Worm (Caenorhabditis elegans) whole organism, L3 larva: ENCODE results near the gene F11C7.6.
A peak's percentile ranks its signal among the peaks of the same experiment; 100 is the strongest.

ENCODE experiments used
- R02D3.7 ChIP-seq: fragments of 150-350 bp; optimal IDR thresholded peaks from 2 replicates; lab custom pipeline; 2014; ENCODE audit warnings: missing biosample characterization, missing genetic modification characterization
- ZK546.5 ChIP-seq: sonication (generic microtip); optimal IDR thresholded peaks from 2 replicates; lab custom pipeline; 2017; ENCODE audit warnings: missing biosample characterization, missing genetic modification characterization
- aly-2 ChIP-seq: fragments of 150-350 bp; optimal IDR thresholded peaks from 2 replicates; lab custom pipeline; 2014; ENCODE audit warnings: missing biosample characterization, missing genetic modification characterization
- ama-1 ChIP-seq: fragments of 150-350 bp; optimal IDR thresholded peaks from 2 replicates; lab custom pipeline; 2018
- ceh-16 ChIP-seq: sonication (generic microtip); optimal IDR thresholded peaks from 2 replicates; lab custom pipeline; 2017; ENCODE audit warnings: missing biosample characterization, missing genetic modification characterization
- ceh-82 ChIP-seq: fragments of 150-350 bp; optimal IDR thresholded peaks from 2 replicates; lab custom pipeline; 2014; ENCODE audit warnings: missing biosample characterization, missing genetic modification characterization
- ceh-9 ChIP-seq: sonication (generic microtip); optimal IDR thresholded peaks from 2 replicates; lab custom pipeline; 2018; ENCODE audit warnings: missing biosample characterization, missing genetic modification characterization
- daf-12 ChIP-seq: fragments of 150-350 bp; optimal IDR thresholded peaks from 2 replicates; lab custom pipeline; 2014; ENCODE audit warnings: missing biosample characterization, missing genetic modification reagents, missing genetic modification characterization
- egl-27 ChIP-seq: sonication (generic microtip); optimal IDR thresholded peaks from 4 replicates; lab custom pipeline; 2017; ENCODE audit warnings: missing biosample characterization, missing genetic modification reagents, missing genetic modification characterization
- egl-5 ChIP-seq: fragments of 150-350 bp; optimal IDR thresholded peaks from 2 replicates; lab custom pipeline; 2017; ENCODE audit warnings: missing biosample characterization, missing genetic modification reagents, missing genetic modification characterization, inconsistent platforms
- elt-1 ChIP-seq: fragments of 150-350 bp; optimal IDR thresholded peaks from 2 replicates; lab custom pipeline; 2014; ENCODE audit warnings: missing biosample characterization, missing genetic modification characterization
- elt-2 ChIP-seq: sonication (generic microtip); optimal IDR thresholded peaks from 2 replicates; lab custom pipeline; 2016; ENCODE audit warnings: missing genetic modification reagents, mild to moderate bottlenecking, missing genetic modification characterization, missing compliant biosample characterization
- elt-3 ChIP-seq, 3 experiments: fragments of 150-350 bp in 1 of 3; sonication (generic microtip) in 2 of 3; optimal IDR thresholded peaks; 2 replicates in 2 of 3; 4 replicates in 1 of 3; lab custom pipeline; 2014 to 2017; ENCODE audit warnings: missing biosample characterization in 3 of 3, missing genetic modification characterization in 3 of 3
- fkh-10 ChIP-seq: sonication (generic microtip); optimal IDR thresholded peaks from 2 replicates; lab custom pipeline; 2017; ENCODE audit warnings: missing biosample characterization, missing genetic modification reagents, missing genetic modification characterization
- fos-1 ChIP-seq: fragments of 150-350 bp; optimal IDR thresholded peaks from 2 replicates; lab custom pipeline; 2014; ENCODE audit warnings: missing biosample characterization, missing genetic modification characterization
- jun-1 ChIP-seq: fragments of 150-350 bp; optimal IDR thresholded peaks from 2 replicates; lab custom pipeline; 2014; ENCODE audit warnings: missing biosample characterization, missing genetic modification reagents, missing genetic modification characterization
- lin-15B ChIP-seq: fragments of 150-350 bp; optimal IDR thresholded peaks from 2 replicates; lab custom pipeline; 2014; ENCODE audit warnings: missing biosample characterization, missing genetic modification characterization
- lin-39 ChIP-seq: fragments of 150-350 bp; optimal IDR thresholded peaks from 2 replicates; lab custom pipeline; 2018; ENCODE audit warnings: missing biosample characterization, missing genetic modification reagents, missing genetic modification characterization
- lsy-12 ChIP-seq: sonication (generic microtip); optimal IDR thresholded peaks from 2 replicates; lab custom pipeline; 2016; ENCODE audit warnings: mild to moderate bottlenecking, missing genetic modification characterization, missing compliant biosample characterization
- mml-1 ChIP-seq: fragments of 150-350 bp; sonication (generic microtip); optimal IDR thresholded peaks from 3 replicates; lab custom pipeline; 2014; ENCODE audit warnings: missing biosample characterization, missing genetic modification characterization
- nfya-1 ChIP-seq: sonication (generic microtip); optimal IDR thresholded peaks from 2 replicates; lab custom pipeline; 2017; ENCODE audit warnings: missing genetic modification characterization, mild to moderate bottlenecking, missing compliant biosample characterization, antibody characterized with exemption, moderate library complexity; ENCODE audit not compliant: insufficient read depth
- nhr-12 ChIP-seq: fragments of 150-350 bp; optimal IDR thresholded peaks from 2 replicates; lab custom pipeline; 2014; ENCODE audit warnings: missing biosample characterization, missing genetic modification characterization
- nhr-23 ChIP-seq: fragments of 150-350 bp; optimal IDR thresholded peaks from 2 replicates; lab custom pipeline; 2014; ENCODE audit warnings: missing biosample characterization, missing genetic modification reagents, missing genetic modification characterization
- nhr-237 ChIP-seq: fragments of 150-350 bp; optimal IDR thresholded peaks from 2 replicates; lab custom pipeline; 2014; ENCODE audit warnings: missing biosample characterization, missing genetic modification characterization
- nhr-25 ChIP-seq: sonication (generic microtip); optimal IDR thresholded peaks from 2 replicates; lab custom pipeline; 2017; ENCODE audit warnings: missing biosample characterization, missing genetic modification characterization
- nhr-43 ChIP-seq: sonication (generic microtip); optimal IDR thresholded peaks from 2 replicates; lab custom pipeline; 2016; ENCODE audit warnings: mild to moderate bottlenecking, missing genetic modification characterization, missing compliant biosample characterization; ENCODE audit not compliant: poor library complexity, severe bottlenecking
- nhr-67 ChIP-seq: fragments of 150-350 bp; optimal IDR thresholded peaks from 2 replicates; lab custom pipeline; 2014; ENCODE audit warnings: missing biosample characterization, missing genetic modification characterization
- nhr-77 ChIP-seq: fragments of 150-350 bp; optimal IDR thresholded peaks from 2 replicates; lab custom pipeline; 2014; ENCODE audit warnings: missing biosample characterization, missing genetic modification characterization
- pha-4 ChIP-seq: fragments of 150-350 bp; optimal IDR thresholded peaks from 2 replicates; lab custom pipeline; 2014; ENCODE audit warnings: missing biosample characterization, missing genetic modification reagents, missing genetic modification characterization
- pqm-1 ChIP-seq: fragments of 150-350 bp; optimal IDR thresholded peaks from 2 replicates; lab custom pipeline; 2017; ENCODE audit warnings: missing biosample characterization, missing genetic modification characterization, inconsistent platforms
- sea-2 ChIP-seq: fragments of 150-350 bp; sonication (generic microtip); optimal IDR thresholded peaks from 4 replicates; lab custom pipeline; 2014; ENCODE audit warnings: missing biosample characterization, missing genetic modification reagents, missing genetic modification characterization
- skn-1 ChIP-seq: fragments of 150-350 bp; optimal IDR thresholded peaks from 2 replicates; lab custom pipeline; 2014; ENCODE audit warnings: missing biosample characterization, missing genetic modification characterization
- snpc-4 ChIP-seq: fragments of 150-350 bp; optimal IDR thresholded peaks from 2 replicates; lab custom pipeline; 2014; ENCODE audit warnings: missing biosample characterization, missing genetic modification characterization
- tbx-2 ChIP-seq: sonication (generic microtip); optimal IDR thresholded peaks from 2 replicates; lab custom pipeline; 2016; ENCODE audit warnings: mild to moderate bottlenecking, missing genetic modification characterization, missing compliant biosample characterization
- unc-39 ChIP-seq: sonication (generic microtip); optimal IDR thresholded peaks from 4 replicates; lab custom pipeline; 2017; ENCODE audit warnings: missing biosample characterization, missing genetic modification characterization
- unc-62 ChIP-seq: fragments of 150-350 bp; sonication (generic microtip); optimal IDR thresholded peaks from 4 replicates; lab custom pipeline; 2014; ENCODE audit warnings: missing biosample characterization, missing genetic modification reagents, missing genetic modification characterization
- ztf-11 ChIP-seq: fragments of 150-350 bp; optimal IDR thresholded peaks from 2 replicates; lab custom pipeline; 2014; ENCODE audit warnings: missing biosample characterization, missing genetic modification characterization
- ztf-4 ChIP-seq: fragments of 150-350 bp; optimal IDR thresholded peaks from 2 replicates; lab custom pipeline; 2014; ENCODE audit warnings: missing biosample characterization, missing genetic modification characterization

The F11C7.6 gene

DNA sequence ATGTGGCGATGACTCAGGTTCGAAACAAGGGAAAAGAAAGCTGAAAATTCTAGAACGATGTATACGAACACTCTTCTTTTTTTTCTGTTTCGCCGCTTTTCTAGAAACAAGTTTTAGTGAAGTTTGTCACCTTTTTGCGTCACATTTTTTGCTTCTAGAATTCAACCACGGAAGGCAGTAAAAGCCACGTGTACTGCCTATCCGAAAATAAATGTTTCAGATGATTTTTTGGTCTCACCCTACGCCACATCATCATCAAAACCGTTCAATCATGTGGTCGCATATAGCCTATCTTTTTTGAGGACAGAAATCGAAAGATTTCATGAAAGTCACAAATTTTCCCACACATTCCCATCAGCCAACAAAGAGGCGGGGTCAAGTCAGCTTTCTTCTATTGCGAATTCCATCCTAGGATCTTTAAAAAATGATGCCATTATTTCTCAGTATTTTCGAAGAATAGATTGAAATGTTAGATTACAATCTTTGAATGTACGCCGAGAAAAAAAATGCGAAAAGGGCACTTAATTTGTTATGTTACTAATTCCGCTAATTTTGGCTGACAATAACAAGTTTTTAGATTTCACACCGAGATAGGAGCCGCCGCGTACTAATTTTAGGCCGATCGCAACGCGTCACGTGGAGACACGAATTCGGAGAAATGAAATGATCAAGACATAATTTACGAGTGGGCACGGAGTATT lies 22.7 kb downstream of the F11C7.6 start:
- TF ChIP-seq daf-12 (tag; lab: Kevin White, UChicago) (no peak), nhr-67 (tag; lab: Kevin White, UChicago) (no peak), ceh-82 (tag; lab: Kevin White, UChicago) (no peak), elt-1 (tag; lab: Kevin White, UChicago) (peak; percentile 82), nfya-1 (peak; percentile 15), lsy-12 (no peak), nhr-43 (tag; lab: Kevin White, UChicago) (peak; percentile 37), egl-5 (tag; lab: Kevin White, UChicago) (no peak), unc-62 (GFP tag; lab: Kevin White, UChicago) (no peak), sea-2 (GFP tag; lab: Kevin White, UChicago) (no peak), pha-4 (tag; lab: Kevin White, UChicago) (no peak), egl-27 (tag; lab: Kevin White, UChicago) (no peak), tbx-2 (tag; lab: Kevin White, UChicago) (no peak), ama-1 (lab: Kevin White, UChicago) (peak; percentile 49), nhr-12 (tag; lab: Kevin White, UChicago) (no peak), nhr-25 (peak; percentile 70), lin-15B (tag; lab: Kevin White, UChicago) (no peak), unc-39 (tag; lab: Kevin White, UChicago) (no peak), nhr-23 (no peak), aly-2 (no peak), pqm-1 (tag; lab: Kevin White, UChicago) (no peak), fkh-10 (GFP tag; lab: Kevin White, UChicago) (no peak), jun-1 (tag; lab: Kevin White, UChicago) (no peak), ztf-4 (tag; lab: Kevin White, UChicago) (no peak), nhr-77 (no peak), skn-1 (no peak), elt-2 (tag; lab: Kevin White, UChicago) (no peak), nhr-237 (no peak), ceh-16 (tag; lab: Kevin White, UChicago) (no peak)

DNA sequence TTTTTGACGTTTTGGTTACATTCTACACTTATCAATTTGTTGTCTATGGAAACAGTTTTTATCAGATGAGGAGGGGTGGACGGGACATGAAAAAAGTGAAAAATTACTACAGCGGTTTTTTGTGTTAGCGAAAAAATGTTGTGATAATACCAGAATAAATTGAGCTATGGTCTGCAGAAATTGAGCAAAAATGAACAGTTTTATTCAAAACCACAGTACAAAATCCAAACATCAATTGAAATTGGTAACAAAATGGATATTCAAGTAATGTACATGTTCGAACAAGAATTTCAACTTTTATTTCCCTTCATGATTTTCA lies 23.2 kb downstream of the F11C7.6 start:
- TF ChIP-seq nfya-1 (no peak), ama-1 (lab: Kevin White, UChicago) (no peak), pqm-1 (tag; lab: Kevin White, UChicago) (no peak), snpc-4 (tag; lab: Kevin White, UChicago) (no peak), lin-39 (tag; lab: Kevin White, UChicago) (no peak), egl-5 (tag; lab: Kevin White, UChicago) (no peak), nhr-25 (no peak)

DNA sequence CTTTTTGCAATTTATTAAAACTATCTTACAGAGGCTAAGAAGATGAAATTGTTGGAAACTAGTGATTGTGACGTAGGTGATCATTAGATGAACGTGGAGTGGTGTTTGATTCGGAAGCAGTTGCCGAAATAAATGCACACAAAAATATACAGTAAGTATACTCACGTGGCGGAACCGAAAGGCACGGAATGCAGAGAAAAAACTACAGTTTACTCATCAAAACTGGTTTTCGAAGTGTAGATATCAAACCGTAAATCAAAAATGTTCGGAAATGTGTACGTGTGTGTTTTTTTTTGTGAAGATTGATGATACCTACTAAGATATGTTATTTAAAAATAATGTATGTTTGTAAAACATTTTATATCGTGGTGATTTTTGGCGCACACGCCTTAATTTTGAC lies 25.3 kb downstream of the F11C7.6 start:
- TF ChIP-seq nfya-1 (no peak), ztf-11 (tag; lab: Kevin White, UChicago) (no peak), ceh-9 (tag; lab: Kevin White, UChicago) (no peak), ztf-4 (tag; lab: Kevin White, UChicago) (no peak), unc-62 (GFP tag; lab: Kevin White, UChicago) (no peak), nhr-12 (tag; lab: Kevin White, UChicago) (no peak), elt-3 (tag; optimal IDR thresholded peaks at IDR 0.05; lab: Kevin White, UChicago) (no peak), skn-1 (no peak), ZK546.5 (tag; lab: Kevin White, UChicago) (no peak), R02D3.7 (tag; lab: Kevin White, UChicago) (no peak), mml-1 (no peak), fos-1 (tag; lab: Kevin White, UChicago) (no peak), snpc-4 (tag; lab: Kevin White, UChicago) (no peak)
- TF ChIP-seq, all 47 proteins: peak for 0

DNA sequence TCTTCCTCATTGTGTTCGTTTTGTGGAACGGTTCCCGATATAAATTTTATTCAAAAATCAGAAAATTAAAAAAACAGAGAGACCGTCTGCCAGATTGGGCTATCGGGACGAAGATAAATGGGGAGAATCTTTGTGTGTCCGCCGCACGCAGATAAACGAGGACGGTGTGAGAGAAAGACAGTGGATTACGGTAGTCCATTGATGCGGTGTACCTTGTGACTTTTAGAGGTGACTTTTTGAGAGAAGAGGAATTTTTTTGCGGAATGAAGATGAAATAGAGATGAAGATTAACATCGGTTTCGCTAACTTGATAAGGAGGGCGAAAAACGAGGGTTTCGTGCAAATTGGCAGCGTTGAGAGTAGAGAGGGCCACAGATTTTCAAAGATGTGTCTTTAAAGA lies 26.4 kb downstream of the F11C7.6 start:
- TF ChIP-seq nhr-25 (peak; percentile 60), ztf-4 (tag; lab: Kevin White, UChicago) (no peak), snpc-4 (tag; lab: Kevin White, UChicago) (no peak), elt-3 (tag; optimal IDR thresholded peaks at IDR 0.05; lab: Kevin White, UChicago) (peak in 1 of 3 experiments; percentile 25), unc-62 (GFP tag; lab: Kevin White, UChicago) (peak; percentile 55), nhr-23 (peak; percentile 76), nhr-43 (tag; lab: Kevin White, UChicago) (peak; percentile 52), elt-1 (tag; lab: Kevin White, UChicago) (peak; percentile 94), nfya-1 (peak; percentile 25), ama-1 (lab: Kevin White, UChicago) (no peak)
